Worm (Caenorhabditis elegans): ENCODE results near the gene clhm-1.

Gene clhm-1

ce11 chrII:6888661-6889579, 18.1 kb upstream of the clhm-1 start:
- TF ChIP-seq lin-13 (GFP tag; optimal IDR thresholded peaks at IDR 0.05) (peak; percentile 17), hpl-2 (GFP tag; optimal IDR thresholded peaks at IDR 0.05) (peak; percentile 57), zip-4 (GFP tag; optimal IDR thresholded peaks at IDR 0.05) (no peak), efl-1 (optimal IDR thresholded peaks at IDR 0.05) (no peak), efl-1 (GFP tag; optimal IDR thresholded peaks at IDR 0.05 in 1 of 2) (peak in 1 of 2 experiments; percentile 90), ztf-4 (tag; optimal IDR thresholded peaks at IDR 0.05) (peak; percentile 39), nhr-20 (tag; optimal IDR thresholded peaks at IDR 0.05) (peak; percentile 11), mep-1 (tag; optimal IDR thresholded peaks at IDR 0.05) (no peak), vab-15 (tag; optimal IDR thresholded peaks at IDR 0.05) (no peak), tlp-1 (tag; optimal IDR thresholded peaks at IDR 0.05) (no peak), fkh-4 (tag; optimal IDR thresholded peaks at IDR 0.05; ENCODE audit: borderline replicate concordance) (no peak), skn-1 (tag; optimal IDR thresholded peaks at IDR 0.05) (peak; percentile 8), tbx-2 (tag; optimal IDR thresholded peaks at IDR 0.05) (peak; percentile 23), nhr-85 (tag) (peak; percentile 72), nhr-47 (tag; optimal IDR thresholded peaks at IDR 0.05) (no peak), ceh-90 (tag; optimal IDR thresholded peaks at IDR 0.05) (no peak), pax-3 (tag; optimal IDR thresholded peaks at IDR 0.05) (no peak), lir-3 (tag; optimal IDR thresholded peaks at IDR 0.05; ENCODE audit: poor library complexity) (peak; percentile 9), rnt-1 (tag; optimal IDR thresholded peaks at IDR 0.05) (no peak), nhr-76 (tag; optimal IDR thresholded peaks at IDR 0.05) (no peak), pag-3 (tag; optimal IDR thresholded peaks at IDR 0.05; ENCODE audit: borderline replicate concordance, insufficient read depth) (no peak), lin-35 (GFP tag; optimal IDR thresholded peaks at IDR 0.05) (peak in 1 of 2 experiments; percentile 9)

DNA sequence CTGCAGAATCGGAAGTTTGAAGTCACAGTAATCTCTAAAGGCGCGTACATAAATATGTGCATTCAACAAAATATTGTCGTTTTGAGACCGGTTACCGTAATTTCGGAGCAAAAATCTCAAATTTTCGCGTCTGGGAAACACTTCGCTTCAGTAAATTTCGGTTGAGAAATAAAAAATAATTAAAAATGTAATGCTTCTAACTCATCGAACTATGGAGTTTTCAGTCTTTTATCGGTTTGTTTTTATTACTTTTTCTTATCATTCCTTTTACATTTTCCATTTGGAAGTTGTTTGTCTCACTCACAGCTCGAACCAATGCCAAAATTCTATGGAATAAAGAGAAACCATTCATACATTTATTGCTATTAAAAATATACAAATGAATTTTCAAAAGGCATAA, 17.4 kb upstream of the clhm-1 start:
- no peak for TF ChIP-seq nhr-12 (tag; optimal IDR thresholded peaks at IDR 0.05)
- TF ChIP-seq hlh-4 (tag; optimal IDR thresholded peaks at IDR 0.05): no peak
- TF ChIP-seq snpc-4 (tag; optimal IDR thresholded peaks at IDR 0.05): no peak
- no peak for TF ChIP-seq sup-37 (GFP tag; optimal IDR thresholded peaks at IDR 0.05)
- TF ChIP-seq ama-1 (optimal IDR thresholded peaks at IDR 0.05): peak; percentile 72
- TF ChIP-seq ceh-88 (GFP tag; IDR thresholded peaks at IDR 0.05): peak; percentile 59
- no peak for TF ChIP-seq unc-86 (tag; optimal IDR thresholded peaks at IDR 0.05)
- peak in 1 of 2 experiments; percentile 72 for TF ChIP-seq lin-35 (GFP tag; optimal IDR thresholded peaks at IDR 0.05)
- peak; percentile 74 for TF ChIP-seq nhr-19 (GFP tag; conservative IDR thresholded peaks at IDR 0.05)
- no peak for TF ChIP-seq alr-1 (tag; optimal IDR thresholded peaks at IDR 0.05; ENCODE audit: borderline replicate concordance)
- TF ChIP-seq grh-1 (GFP tag; IDR thresholded peaks at IDR 0.05): 0 out of 2 replicates have a peak, but pooled peaks have one; percentile 22
- peak; percentile 40 for TF ChIP-seq xbp-1 (tag; optimal IDR thresholded peaks at IDR 0.05)
- no peak for TF ChIP-seq F16B12.6 (tag; optimal IDR thresholded peaks at IDR 0.05)
- TF ChIP-seq nhr-20 (tag; optimal IDR thresholded peaks at IDR 0.05): peak; percentile 78
- no peak for TF ChIP-seq pqm-1 (tag; optimal IDR thresholded peaks at IDR 0.05)
- peak in 1 of 2 experiments; percentile 7 for TF ChIP-seq ztf-11 (tag; optimal IDR thresholded peaks at IDR 0.05)
- peak; percentile 33 for TF ChIP-seq zip-4 (GFP tag; optimal IDR thresholded peaks at IDR 0.05)
- no peak for TF ChIP-seq fkh-4 (tag; optimal IDR thresholded peaks at IDR 0.05; ENCODE audit: borderline replicate concordance)
- TF ChIP-seq lir-3 (tag; optimal IDR thresholded peaks at IDR 0.05; ENCODE audit: poor library complexity): peak; percentile 46
- TF ChIP-seq egl-13 (tag; optimal IDR thresholded peaks at IDR 0.05): no peak
- TF ChIP-seq isw-1 (GFP tag; IDR thresholded peaks at IDR 0.05): no peak
- TF ChIP-seq Y116A8C.19 (tag; optimal IDR thresholded peaks at IDR 0.05; ENCODE audit: borderline replicate concordance): no peak
- no peak for TF ChIP-seq sptf-1 (tag; optimal IDR thresholded peaks at IDR 0.05)
- TF ChIP-seq irx-1 (tag; optimal IDR thresholded peaks at IDR 0.05): peak; percentile 2
- no peak for TF ChIP-seq fkh-10 (GFP tag; optimal IDR thresholded peaks at IDR 0.05)
- peak; percentile 76 for TF ChIP-seq nhr-90 (tag; optimal IDR thresholded peaks at IDR 0.05; ENCODE audit: poor library complexity)
- peak; percentile 70 for TF ChIP-seq tbx-2 (tag; optimal IDR thresholded peaks at IDR 0.05)
- TF ChIP-seq lin-14 (GFP tag; optimal IDR thresholded peaks at IDR 0.05): peak; percentile 51
- no peak for TF ChIP-seq egl-27 (tag; optimal IDR thresholded peaks at IDR 0.05)
- TF ChIP-seq skn-1 (tag; optimal IDR thresholded peaks at IDR 0.05): no peak
- TF ChIP-seq snu-23 (GFP tag; optimal IDR thresholded peaks at IDR 0.05): peak; percentile 89
- TF ChIP-seq lsy-2 (tag; optimal IDR thresholded peaks at IDR 0.05): peak; percentile 21 to 55
- peak; percentile 39 for TF ChIP-seq C16A3.4 (tag; optimal IDR thresholded peaks at IDR 0.05)
- no peak for TF ChIP-seq ets-5 (GFP tag; IDR thresholded peaks at IDR 0.05)
- no peak for TF ChIP-seq nhr-76 (tag; optimal IDR thresholded peaks at IDR 0.05)
